Worm (Caenorhabditis elegans) whole organism, L2 larva: ENCODE measurements around the gene let-721.

Source experiments
- R02D3.7 ChIP-seq: fragments of 150-350 bp; optimal IDR thresholded peaks from 2 replicates; lab custom pipeline; 2014; ENCODE audit warnings: missing biosample characterization, missing genetic modification characterization
- ama-1 ChIP-seq: fragments of 150-350 bp; optimal IDR thresholded peaks from 2 replicates; lab custom pipeline; 2018; ENCODE audit warnings: inconsistent platforms
- elt-1 ChIP-seq: fragments of 150-350 bp; optimal IDR thresholded peaks from 2 replicates; lab custom pipeline; 2014; ENCODE audit warnings: missing biosample characterization, missing genetic modification characterization
- fos-1 ChIP-seq: fragments of 150-350 bp; optimal IDR thresholded peaks from 2 replicates; lab custom pipeline; 2014; ENCODE audit warnings: missing biosample characterization, missing genetic modification characterization
- mdl-1 ChIP-seq, 2 experiments: fragments of 150-350 bp in 1 of 2; sonication (generic microtip) in 1 of 2; optimal IDR thresholded peaks; 2 replicates each; lab custom pipeline; 2017; ENCODE audit warnings: missing biosample characterization in 2 of 2, missing genetic modification characterization in 2 of 2
- snpc-4 ChIP-seq: fragments of 150-350 bp; optimal IDR thresholded peaks from 2 replicates; lab custom pipeline; 2014; ENCODE audit warnings: missing biosample characterization, missing genetic modification characterization
- ztf-1 ChIP-seq: fragments of 200-800 bp; sonication (Bioruptor generic); conservative IDR thresholded peaks from 2 replicates; pipeline ENCODE4 v1.3.6; 2022; ENCODE audit warnings: missing genetic modification characterization, missing compliant biosample characterization

ce11 chrIII:6399424-6399823, 47.3 kb downstream of the let-721 start:
- TF ChIP-seq ama-1 (lab: Kevin White, UChicago), result no peak
- TF ChIP-seq R02D3.7 (tag; lab: Kevin White, UChicago), result no peak
- TF ChIP-seq fos-1 (tag; lab: Kevin White, UChicago), result no peak
- TF ChIP-seq elt-1 (tag; lab: Kevin White, UChicago), result no peak
- no peak for TF ChIP-seq mdl-1 (tag; optimal IDR thresholded peaks at IDR 0.05; lab: Kevin White, UChicago)
- TF ChIP-seq snpc-4 (tag; lab: Kevin White, UChicago), result no peak
- no peak for TF ChIP-seq ztf-1 (GFP tag; lab: Robert Waterston, UW)
